Worm (Caenorhabditis elegans) whole organism, L4/young adult: Measurements from ENCODE around the gene T12D8.10.

Source experiments
- W03F9.2 ChIP-seq: fragments of 150-350 bp; optimal IDR thresholded peaks from 2 replicates; lab custom pipeline; 2014; ENCODE audit warnings: missing biosample characterization, missing genetic modification characterization
- dao-5 ChIP-seq: sonication (generic microtip); optimal IDR thresholded peaks from 2 replicates; lab custom pipeline; 2016; ENCODE audit warnings: missing genotype, missing genetic modification characterization, moderate library complexity, missing compliant biosample characterization
- him-1 ChIP-seq: sonication (generic microtip); optimal IDR thresholded peaks from 2 replicates; lab custom pipeline; 2016; ENCODE audit warnings: missing genotype, missing genetic modification reagents, missing genetic modification characterization, missing compliant biosample characterization

DNA sequence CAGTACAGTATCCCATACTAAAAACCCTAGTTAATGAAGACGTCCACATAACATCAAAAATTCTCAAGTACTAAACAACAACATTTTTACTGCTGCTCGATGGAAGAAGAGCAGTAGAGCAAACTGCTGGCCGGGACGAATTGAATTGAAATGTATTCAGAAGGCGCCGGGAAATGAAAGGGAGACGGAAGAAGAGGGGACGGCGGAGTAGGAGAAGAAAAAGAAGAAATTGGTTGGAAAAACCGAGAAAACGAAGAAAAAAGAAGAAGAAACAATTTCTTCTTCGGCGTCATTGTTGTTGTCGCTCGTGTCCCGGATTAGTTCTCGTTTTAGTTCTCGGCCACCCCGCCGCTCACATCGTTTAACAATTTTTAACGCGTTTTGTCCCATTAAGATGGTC lies 8.3 kb downstream of the T12D8.10 start:
- TF ChIP-seq W03F9.2 (tag; lab: Kevin White, UChicago) (no peak), dao-5 (tag; lab: Kevin White, UChicago) (no peak), him-1 (tag; lab: Kevin White, UChicago) (no peak)
